Fruit fly (Drosophila melanogaster) S2 (cell line): ENCODE results near the gene Galphai.

Experiments used
- CG8478 ChIP-seq: fragments of >200 bp; optimal IDR thresholded peaks from 2 replicates; lab custom pipeline; 2018
- CTCF ChIP-seq, 2 experiments: fragments of >200 bp; optimal IDR thresholded peaks; 2 replicates each; lab custom pipeline; 2018

The Galphai gene

DNA sequence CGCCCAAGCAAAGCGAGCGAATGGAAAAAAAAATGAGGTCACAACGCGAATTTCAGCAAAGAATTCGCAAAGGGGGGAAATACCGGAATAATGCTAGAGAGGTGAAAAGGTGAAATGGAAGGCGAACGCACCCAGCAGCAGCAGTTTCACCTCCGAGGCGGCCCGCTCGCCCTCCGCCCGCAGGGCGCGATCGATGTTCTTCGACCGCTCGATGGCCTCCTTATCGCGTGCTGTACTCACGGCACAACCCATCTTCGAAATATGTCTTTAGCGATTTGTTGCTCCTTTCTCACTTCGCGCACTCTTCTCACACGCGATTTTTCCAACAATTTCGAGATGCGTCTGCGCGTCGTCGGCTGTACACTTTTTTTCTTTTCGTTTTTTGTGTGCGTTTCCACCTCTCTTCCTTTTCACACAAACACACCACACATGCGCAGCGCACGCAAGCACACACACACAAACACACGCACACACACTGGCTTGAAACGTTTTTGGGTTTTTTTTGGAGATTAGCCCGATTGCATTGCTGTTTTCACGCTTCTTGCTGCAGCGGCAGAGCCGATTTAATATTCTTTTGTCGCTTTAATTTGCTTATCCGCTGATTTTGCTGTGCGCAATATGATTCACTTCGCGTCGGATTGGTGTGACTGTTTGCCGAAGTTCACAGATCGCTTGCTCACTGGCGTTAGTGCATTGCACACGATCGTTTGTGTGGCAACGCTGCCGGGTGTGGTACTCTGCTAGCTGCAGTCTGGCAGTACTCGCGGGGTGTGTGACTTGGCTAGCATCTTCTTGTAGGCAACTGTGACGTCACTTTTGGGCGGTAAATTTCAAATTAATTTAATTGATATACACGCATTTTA lies at the start of gene Galphai:
TSS of gene Galphai (minus strand) at position 658 of the 863 bp plus-strand sequence.
- no peak for TF ChIP-seq CG8478 (lab: Kevin White, UChicago)
- peak; percentile 76 for TF ChIP-seq CTCF (optimal IDR thresholded peaks at IDR 0.05; lab: Kevin White, UChicago)

DNA sequence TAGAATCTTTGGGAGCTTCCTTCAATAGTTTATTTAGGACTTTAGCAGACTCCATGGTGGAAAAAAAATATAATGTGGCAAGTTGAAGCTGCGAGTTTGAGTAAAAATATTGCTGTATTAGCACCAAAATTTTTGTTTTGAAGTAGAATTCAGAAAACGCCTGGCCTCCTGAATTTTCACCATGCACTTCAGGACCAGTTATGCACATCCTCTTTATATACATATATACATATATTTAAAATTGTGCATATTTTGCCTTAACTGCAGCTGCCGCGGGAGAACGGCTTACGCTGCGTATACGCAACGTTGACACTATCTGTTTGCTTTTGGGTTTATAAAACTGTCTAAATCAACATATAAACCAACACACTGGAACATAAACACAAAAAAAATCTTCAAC lies 46.9 kb upstream of the Galphai start, which contains the start of gene CG17744:
TSS of gene CG17744 (minus strand) at position 101 of the 400 bp plus-strand sequence.
- TF ChIP-seq CG8478 (lab: Kevin White, UChicago) (no peak), CTCF (optimal IDR thresholded peaks at IDR 0.05; lab: Kevin White, UChicago) (no peak)

DNA sequence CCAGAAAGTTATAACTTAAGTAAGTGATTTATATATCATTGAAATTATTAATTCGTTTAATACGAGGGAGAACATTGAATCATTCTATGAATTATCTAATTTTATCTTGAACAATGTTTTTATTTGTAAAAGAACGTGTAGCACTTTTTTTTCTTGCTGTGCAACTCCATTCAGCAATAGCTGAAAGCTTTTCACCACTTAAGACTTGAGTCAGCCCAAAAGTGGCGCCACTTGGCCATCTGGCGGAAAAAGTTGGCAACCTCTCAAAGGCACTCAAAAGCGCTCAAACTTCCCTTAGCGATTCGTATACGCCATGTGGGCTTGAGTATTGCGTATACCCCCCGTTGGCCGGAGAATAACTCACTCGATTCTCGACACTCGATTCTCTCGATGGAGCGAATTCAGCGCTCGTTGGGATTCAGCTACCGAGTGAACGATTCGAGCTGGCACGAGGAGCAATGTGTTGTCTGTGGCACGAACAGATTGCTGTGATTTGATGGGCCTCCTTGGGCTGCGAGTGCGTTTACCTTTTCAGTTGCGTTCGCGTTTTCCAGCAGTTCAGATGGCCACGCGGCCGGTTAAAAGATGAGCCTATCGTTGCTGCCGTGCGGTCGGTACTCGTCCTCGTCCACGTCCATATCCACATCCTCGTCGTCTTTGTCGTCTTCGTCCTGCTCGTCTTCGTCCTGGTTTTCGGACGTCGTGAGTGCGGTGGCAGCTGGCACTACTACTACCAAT lies 33.9 kb upstream of the Galphai start:
- TF ChIP-seq CTCF (optimal IDR thresholded peaks at IDR 0.05; lab: Kevin White, UChicago) (peak; percentile 30 to 48), CG8478 (lab: Kevin White, UChicago) (no peak)

DNA sequence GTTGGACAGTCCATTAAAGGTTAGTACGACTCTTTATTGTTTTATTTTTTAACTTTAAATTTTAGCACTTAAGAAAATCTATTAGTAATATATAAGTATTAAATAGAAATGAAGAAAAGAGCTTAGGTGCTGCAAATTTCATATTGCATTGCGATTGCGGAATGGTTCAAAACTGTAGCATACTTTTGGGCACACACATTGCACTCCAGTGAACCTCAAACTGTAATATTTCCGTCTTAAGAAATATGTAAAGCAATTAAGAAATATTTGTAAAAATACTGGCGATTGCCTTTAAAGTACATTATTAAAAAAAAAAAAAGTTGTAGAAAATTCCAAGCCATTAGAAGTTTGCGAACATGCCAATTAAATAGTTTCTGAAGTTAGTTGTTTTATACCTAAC lies 32.4 kb upstream of the Galphai start:
- TF ChIP-seq CG8478 (lab: Kevin White, UChicago) (no peak), CTCF (optimal IDR thresholded peaks at IDR 0.05; lab: Kevin White, UChicago) (no peak)

DNA sequence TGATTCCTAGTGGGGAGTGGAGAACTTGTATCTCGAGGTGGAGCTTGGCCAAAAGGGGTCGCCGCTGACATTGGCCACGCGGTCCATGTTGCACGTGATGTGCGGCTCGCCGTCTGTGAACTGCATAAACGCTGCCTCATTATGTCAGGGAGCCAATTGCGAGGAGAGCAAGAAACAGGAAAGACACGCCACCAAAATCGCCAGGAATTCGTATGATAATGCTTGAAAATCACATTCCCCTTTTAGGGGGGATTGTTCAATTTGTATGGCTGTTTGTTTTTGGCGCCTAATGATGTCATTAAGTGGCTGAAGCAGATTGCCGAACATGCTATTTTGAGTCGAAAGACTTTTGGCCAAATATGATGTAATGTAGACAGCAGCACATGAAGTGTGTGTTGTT lies 30.0 kb upstream of the Galphai start:
- no peak for TF ChIP-seq CG8478 (lab: Kevin White, UChicago)
- no peak for TF ChIP-seq CTCF (optimal IDR thresholded peaks at IDR 0.05; lab: Kevin White, UChicago)

DNA sequence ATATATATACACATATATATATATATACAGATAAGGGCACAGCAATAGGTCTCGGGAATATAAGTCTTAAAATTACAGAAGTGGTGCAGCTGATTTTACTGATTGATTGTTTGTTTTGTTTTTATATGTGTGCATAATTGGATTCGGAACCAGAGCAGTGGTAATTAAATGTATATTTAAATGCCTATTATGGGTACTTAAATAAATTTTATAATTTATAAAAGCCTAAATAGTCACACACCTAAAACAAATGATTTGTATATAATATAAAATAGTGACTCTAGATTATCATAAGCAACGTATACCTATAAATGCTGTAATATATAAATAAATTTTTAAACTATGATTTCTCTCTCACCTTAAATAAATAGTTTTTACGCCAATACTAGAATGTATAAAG lies 29.6 kb upstream of the Galphai start:
- TF ChIP-seq CTCF (optimal IDR thresholded peaks at IDR 0.05; lab: Kevin White, UChicago): no peak
- TF ChIP-seq CG8478 (lab: Kevin White, UChicago): no peak

DNA sequence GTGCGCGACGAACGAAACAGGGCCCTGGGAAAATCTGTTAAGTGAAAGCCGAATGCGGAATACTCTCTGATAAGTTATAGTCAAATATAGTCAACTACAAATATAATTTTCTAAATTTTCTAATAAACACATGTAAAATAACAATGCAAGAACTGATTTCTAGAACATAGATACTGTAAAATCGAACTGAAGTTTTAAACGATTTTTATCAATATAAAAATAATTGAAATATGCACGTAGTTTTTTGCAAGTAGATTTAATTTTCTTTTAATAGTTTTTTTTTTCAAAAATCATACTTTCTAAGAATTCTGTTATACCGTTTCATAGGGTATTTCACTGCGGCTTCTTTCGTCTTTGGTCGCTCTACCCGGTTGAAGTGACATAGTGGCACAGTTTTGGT lies 28.5 kb upstream of the Galphai start:
- TF ChIP-seq CG8478 (lab: Kevin White, UChicago) (no peak), CTCF (optimal IDR thresholded peaks at IDR 0.05; lab: Kevin White, UChicago) (no peak)

DNA sequence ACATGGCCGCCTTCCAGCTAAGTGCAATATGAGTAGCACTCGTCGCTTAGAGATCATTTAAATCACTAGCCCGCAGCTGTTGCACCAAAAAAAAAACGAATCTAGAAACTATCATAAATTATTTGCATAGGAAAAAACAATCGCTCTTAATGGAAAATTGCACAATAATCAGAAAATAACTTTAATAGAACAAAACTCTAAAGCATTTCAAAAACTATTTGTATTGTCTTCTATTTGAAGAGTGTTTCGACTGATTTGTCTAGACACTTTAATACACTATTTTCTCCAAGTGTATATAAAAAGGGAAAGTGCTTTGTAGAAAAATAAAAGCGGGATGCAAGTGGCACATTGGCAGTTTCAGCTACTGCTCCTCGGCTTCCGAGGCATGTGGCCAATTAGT lies 26.6 kb upstream of the Galphai start:
- TF ChIP-seq CG8478 (lab: Kevin White, UChicago) (no peak), CTCF (optimal IDR thresholded peaks at IDR 0.05; lab: Kevin White, UChicago) (no peak)

DNA sequence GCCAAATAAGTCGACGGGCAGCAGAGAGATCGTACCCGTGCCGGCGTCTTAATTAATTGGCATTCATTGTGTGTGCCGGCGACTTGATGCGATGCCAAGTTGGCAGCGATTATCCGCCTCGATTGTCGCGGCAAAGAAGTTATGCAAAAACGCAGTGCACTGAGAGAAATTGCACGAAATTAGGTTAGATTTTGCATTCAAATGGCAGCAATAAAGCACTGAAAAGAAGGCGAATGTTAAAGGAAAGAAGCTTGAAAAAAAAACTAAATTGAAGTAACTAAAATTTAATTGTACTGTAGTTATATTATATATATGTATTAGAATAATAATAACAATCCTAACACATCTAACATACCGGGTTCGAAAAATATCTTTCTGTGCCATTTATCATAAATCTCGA lies 23.3 kb upstream of the Galphai start:
- TF ChIP-seq CG8478 (lab: Kevin White, UChicago): no peak
- no peak for TF ChIP-seq CTCF (optimal IDR thresholded peaks at IDR 0.05; lab: Kevin White, UChicago)

DNA sequence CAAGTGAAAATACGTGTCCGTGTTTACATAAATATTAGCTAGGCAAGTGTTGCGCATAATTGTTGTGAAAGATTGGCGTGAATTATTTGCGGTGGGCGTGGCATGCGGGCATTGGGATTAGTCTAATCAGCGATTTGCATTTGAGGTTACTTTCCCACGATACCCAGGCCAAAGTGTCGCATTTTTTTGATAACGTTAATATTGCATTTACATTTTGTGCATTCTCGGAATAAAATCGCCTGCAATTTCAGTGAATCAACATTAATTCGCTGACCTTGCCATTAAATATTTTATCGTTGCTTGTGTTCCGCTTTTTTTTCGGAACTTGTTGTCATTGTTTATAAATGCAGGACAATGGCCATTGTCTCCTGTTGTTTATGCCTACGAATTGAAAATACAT lies 22.5 kb upstream of the Galphai start:
- no peak for TF ChIP-seq CTCF (optimal IDR thresholded peaks at IDR 0.05; lab: Kevin White, UChicago)
- no peak for TF ChIP-seq CG8478 (lab: Kevin White, UChicago)

DNA sequence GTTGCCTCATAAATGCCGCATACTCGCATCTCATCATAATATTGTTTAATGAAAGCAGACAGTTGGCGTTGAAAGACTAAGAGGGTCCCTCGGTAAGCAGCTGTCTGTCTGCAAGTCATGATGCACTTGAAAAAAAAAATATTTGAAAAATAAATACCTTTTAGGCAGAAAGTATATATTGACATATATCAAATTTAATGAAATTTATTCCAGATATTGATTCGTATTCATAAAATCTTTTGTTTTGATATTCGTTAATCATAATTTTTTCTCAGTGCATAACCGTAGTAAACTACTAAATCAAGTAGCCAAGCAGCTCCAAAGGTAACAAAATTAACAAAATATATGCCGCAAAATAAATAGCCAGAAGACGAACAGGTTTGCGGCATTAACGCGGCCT lies 22.0 kb upstream of the Galphai start:
- TF ChIP-seq CG8478 (lab: Kevin White, UChicago) (no peak), CTCF (optimal IDR thresholded peaks at IDR 0.05; lab: Kevin White, UChicago) (no peak)

DNA sequence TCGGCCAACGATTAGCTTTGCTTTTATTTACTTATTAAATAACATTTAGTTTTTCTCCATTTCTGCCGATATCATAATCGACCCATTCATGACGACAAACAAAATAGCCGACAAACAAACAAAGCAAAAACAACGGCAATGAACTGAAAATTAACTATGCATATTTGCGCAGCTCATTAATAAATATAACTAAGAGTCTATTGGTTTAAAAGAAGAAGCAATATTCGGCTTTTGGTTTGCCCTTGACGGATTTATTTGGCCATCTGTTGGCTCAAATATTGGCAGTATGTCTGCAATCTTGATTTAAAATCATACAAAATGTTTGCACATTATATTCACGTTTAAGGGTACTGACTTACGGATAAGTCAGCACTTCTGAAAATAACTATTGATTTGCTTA lies 20.1 kb upstream of the Galphai start:
- TF ChIP-seq CTCF (optimal IDR thresholded peaks at IDR 0.05; lab: Kevin White, UChicago): no peak
- TF ChIP-seq CG8478 (lab: Kevin White, UChicago): no peak

DNA sequence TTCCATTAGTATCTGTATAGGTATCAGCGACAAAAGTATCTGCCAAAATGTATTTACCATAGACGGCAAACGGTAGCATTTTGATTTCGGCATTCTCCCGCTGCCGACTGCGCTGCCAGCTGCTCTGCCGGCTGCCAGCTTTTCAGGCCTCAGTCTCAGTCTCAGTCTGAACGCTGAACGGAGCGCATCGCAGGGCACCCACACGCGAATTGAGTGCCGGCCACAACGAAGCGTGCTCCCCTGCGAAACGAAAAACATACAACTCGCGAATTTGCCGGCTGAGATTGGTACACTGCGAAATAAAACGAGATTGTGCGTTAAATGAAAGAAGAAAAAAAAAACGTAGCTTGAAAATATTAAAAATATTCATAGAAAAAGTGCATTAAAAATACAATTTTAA lies 18.8 kb upstream of the Galphai start, which contains the start of gene Mp:
TSS of gene Mp (plus strand) at position 152 of the 400 bp plus-strand sequence.
- TF ChIP-seq CTCF (optimal IDR thresholded peaks at IDR 0.05; lab: Kevin White, UChicago) (no peak), CG8478 (lab: Kevin White, UChicago) (no peak)

DNA sequence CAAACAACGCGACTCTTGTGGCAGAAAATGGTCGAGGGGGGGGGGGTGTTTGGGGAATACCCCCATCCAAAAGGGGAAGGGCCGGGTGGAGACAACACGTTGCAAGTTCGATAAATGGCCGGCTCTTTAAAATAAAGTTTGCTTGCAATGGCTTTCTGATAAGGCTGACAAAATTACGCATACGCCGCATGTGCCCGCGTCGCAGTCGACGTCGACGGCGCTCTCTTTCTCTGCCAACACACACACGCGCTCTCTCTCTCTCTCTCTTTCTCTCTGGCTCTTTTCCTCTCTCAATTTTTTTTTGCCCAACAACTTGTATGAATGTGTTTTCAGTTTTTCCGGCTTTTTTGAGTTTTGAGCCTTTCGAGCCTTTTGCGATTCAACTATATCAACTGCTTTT lies 17.6 kb upstream of the Galphai start:
- TF ChIP-seq CG8478 (lab: Kevin White, UChicago): no peak
- TF ChIP-seq CTCF (optimal IDR thresholded peaks at IDR 0.05; lab: Kevin White, UChicago): no peak

DNA sequence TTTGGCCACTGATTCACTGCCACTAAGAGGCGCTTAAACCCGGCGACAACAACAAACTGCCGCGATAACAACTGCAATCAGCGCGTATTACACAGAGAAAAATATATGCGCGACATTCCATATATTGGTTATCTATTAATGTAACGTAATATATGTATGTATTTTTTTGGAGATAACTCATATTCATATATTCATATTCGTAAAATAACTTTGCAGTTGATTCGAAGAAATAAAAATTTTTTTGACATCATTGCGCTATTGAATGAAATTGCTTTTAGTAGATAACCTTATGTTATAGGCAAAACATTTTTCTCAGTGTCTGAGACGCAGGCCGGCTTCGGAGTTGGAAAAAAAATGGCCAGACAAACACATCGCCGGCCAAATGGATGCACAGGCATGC lies 17.1 kb upstream of the Galphai start:
- TF ChIP-seq CTCF (optimal IDR thresholded peaks at IDR 0.05; lab: Kevin White, UChicago) (no peak), CG8478 (lab: Kevin White, UChicago) (no peak)
